Worm (Caenorhabditis elegans): ENCODE data around the gene spin-1.

ce11 chrV:12098123-12098522 is 16.7 kb upstream of the spin-1 start, which contains the start of gene nhr-209:
- TF ChIP-seq med-1 (GFP tag; optimal IDR thresholded peaks at IDR 0.05; ENCODE audit: insufficient read depth) (no peak), ztf-29 (GFP tag; IDR thresholded peaks at IDR 0.05) (no peak), T22C8.4 (GFP tag; IDR thresholded peaks at IDR 0.05) (no peak)
